Worm (Caenorhabditis elegans) whole organism, late embryonic: ENCODE results near the gene srh-46.

Experiments used
- C38D4.7 ChIP-seq: fragments of 200-800 bp; sonication (Bioruptor generic); optimal IDR thresholded peaks from 2 replicates; lab custom pipeline; 2018; ENCODE audit warnings: mild to moderate bottlenecking, missing genetic modification characterization, moderate library complexity, missing compliant biosample characterization
- K02D7.2 ChIP-seq: sonication (generic microtip); optimal IDR thresholded peaks from 2 replicates; lab custom pipeline; 2017; ENCODE audit warnings: mild to moderate bottlenecking, missing genetic modification characterization, missing compliant biosample characterization
- K09A11.1 ChIP-seq: sonication (generic microtip); optimal IDR thresholded peaks from 2 replicates; lab custom pipeline; 2017; ENCODE audit warnings: antibody characterized with exemption, mild to moderate bottlenecking, missing genetic modification characterization, missing compliant biosample characterization; ENCODE audit not compliant: insufficient read depth
- ceh-14 ChIP-seq: sonication (generic microtip); optimal IDR thresholded peaks from 2 replicates; lab custom pipeline; 2016; ENCODE audit warnings: missing genotype, missing genetic modification characterization, missing compliant biosample characterization
- ceh-19 ChIP-seq: fragments of 200-800 bp; sonication (Bioruptor generic); optimal IDR thresholded peaks from 2 replicates; lab custom pipeline; 2018; ENCODE audit warnings: mild to moderate bottlenecking, missing genetic modification characterization, missing compliant biosample characterization
- ceh-2 ChIP-seq: sonication (generic microtip); optimal IDR thresholded peaks from 2 replicates; lab custom pipeline; 2016; ENCODE audit warnings: missing genotype, missing genetic modification characterization, missing compliant biosample characterization
- ceh-22 ChIP-seq: sonication (generic microtip); optimal IDR thresholded peaks from 2 replicates; lab custom pipeline; 2017; ENCODE audit warnings: missing biosample characterization, missing genetic modification characterization
- ceh-30 ChIP-seq: fragments of 150-350 bp; optimal IDR thresholded peaks from 2 replicates; lab custom pipeline; 2014; ENCODE audit warnings: missing biosample characterization, missing genetic modification characterization
- ceh-34 ChIP-seq: sonication (generic microtip); optimal IDR thresholded peaks from 2 replicates; lab custom pipeline; 2016; ENCODE audit warnings: mild to moderate bottlenecking, missing genetic modification characterization, missing compliant biosample characterization
- ceh-48 ChIP-seq: sonication (generic microtip); optimal IDR thresholded peaks from 2 replicates; lab custom pipeline; 2016; ENCODE audit warnings: missing genetic modification characterization, inconsistent platforms, missing compliant biosample characterization
- ceh-6 ChIP-seq: fragments of 200-800 bp; sonication (Bioruptor generic); optimal IDR thresholded peaks from 2 replicates; lab custom pipeline; 2018; ENCODE audit warnings: mild to moderate bottlenecking, missing genetic modification characterization, missing compliant biosample characterization
- ceh-9 ChIP-seq: sonication (generic microtip); optimal IDR thresholded peaks from 2 replicates; lab custom pipeline; 2016; ENCODE audit warnings: mild to moderate bottlenecking, missing genetic modification characterization, inconsistent platforms, missing compliant biosample characterization
- che-1 ChIP-seq: sonication (generic microtip); optimal IDR thresholded peaks from 2 replicates; lab custom pipeline; 2016; ENCODE audit warnings: mild to moderate bottlenecking, missing genetic modification characterization, missing compliant biosample characterization
- dmd-4 ChIP-seq: sonication (generic microtip); optimal IDR thresholded peaks from 2 replicates; lab custom pipeline; 2016; ENCODE audit warnings: borderline replicate concordance, missing genetic modification characterization, missing compliant biosample characterization
- elt-2 ChIP-seq: sonication (generic microtip); optimal IDR thresholded peaks from 2 replicates; lab custom pipeline; 2016; ENCODE audit warnings: missing genetic modification reagents, missing genetic modification characterization, missing compliant biosample characterization
- ets-4 ChIP-seq: sonication (generic microtip); optimal IDR thresholded peaks from 2 replicates; lab custom pipeline; 2016; ENCODE audit warnings: missing genetic modification characterization, missing compliant biosample characterization
- eyg-1 ChIP-seq: sonication (generic microtip); optimal IDR thresholded peaks from 2 replicates; lab custom pipeline; 2016; ENCODE audit warnings: missing genotype, missing genetic modification characterization, missing compliant biosample characterization
- hlh-13 ChIP-seq: fragments of 200-800 bp; sonication (Bioruptor generic); optimal IDR thresholded peaks from 2 replicates; lab custom pipeline; 2018; ENCODE audit warnings: mild to moderate bottlenecking, missing genetic modification characterization, missing compliant biosample characterization
- hlh-30 ChIP-seq: sonication (generic microtip); optimal IDR thresholded peaks from 2 replicates; lab custom pipeline; 2017; ENCODE audit warnings: antibody characterized with exemption, missing genetic modification characterization, missing compliant biosample characterization; ENCODE audit not compliant: insufficient read depth
- hlh-8 ChIP-seq: sonication (generic microtip); optimal IDR thresholded peaks from 2 replicates; lab custom pipeline; 2016; ENCODE audit warnings: missing genotype, missing genetic modification characterization, missing compliant biosample characterization
- lim-6 ChIP-seq: sonication (generic microtip); optimal IDR thresholded peaks from 2 replicates; lab custom pipeline; 2016; ENCODE audit warnings: missing genetic modification characterization, missing compliant biosample characterization
- lin-11 ChIP-seq: fragments of 200-800 bp; sonication (Bioruptor generic); optimal IDR thresholded peaks from 2 replicates; lab custom pipeline; 2018; ENCODE audit warnings: mild to moderate bottlenecking, missing genetic modification characterization, missing compliant biosample characterization
- nfya-1 ChIP-seq: sonication (generic microtip); optimal IDR thresholded peaks from 2 replicates; lab custom pipeline; 2017; ENCODE audit warnings: missing genetic modification characterization, mild to moderate bottlenecking, missing compliant biosample characterization, antibody characterized with exemption, moderate library complexity
- nhr-232 ChIP-seq: sonication (generic microtip); optimal IDR thresholded peaks from 2 replicates; lab custom pipeline; 2016; ENCODE audit warnings: missing genetic modification characterization, missing compliant biosample characterization
- pat-9 ChIP-seq: fragments of 200-800 bp; sonication (Bioruptor generic); optimal IDR thresholded peaks from 2 replicates; lab custom pipeline; 2018; ENCODE audit warnings: mild to moderate bottlenecking, missing genetic modification characterization, moderate library complexity, missing compliant biosample characterization
- pax-1 ChIP-seq: fragments of 150-350 bp; optimal IDR thresholded peaks from 2 replicates; lab custom pipeline; 2014; ENCODE audit warnings: missing biosample characterization, missing genetic modification characterization
- pha-2 ChIP-seq: sonication (generic microtip); optimal IDR thresholded peaks from 2 replicates; lab custom pipeline; 2017; ENCODE audit warnings: mild to moderate bottlenecking, missing genetic modification characterization, missing compliant biosample characterization
- pqm-1 ChIP-seq: sonication (generic microtip); optimal IDR thresholded peaks from 2 replicates; lab custom pipeline; 2016; ENCODE audit warnings: missing genetic modification characterization, missing compliant biosample characterization
- rnt-1 ChIP-seq: sonication (generic microtip); optimal IDR thresholded peaks from 2 replicates; lab custom pipeline; 2016; ENCODE audit warnings: missing genetic modification characterization, missing compliant biosample characterization
- sox-4 ChIP-seq: sonication (generic microtip); optimal IDR thresholded peaks from 2 replicates; lab custom pipeline; 2017; ENCODE audit warnings: mild to moderate bottlenecking, missing genetic modification characterization, inconsistent platforms, missing compliant biosample characterization
- tbx-2 ChIP-seq: sonication (generic microtip); optimal IDR thresholded peaks from 2 replicates; lab custom pipeline; 2016; ENCODE audit warnings: missing genetic modification characterization, missing compliant biosample characterization
- ttx-3 ChIP-seq: sonication (generic microtip); optimal IDR thresholded peaks from 2 replicates; lab custom pipeline; 2016; ENCODE audit warnings: missing genetic modification reagents, missing genetic modification characterization, missing compliant biosample characterization
- unc-42 ChIP-seq: sonication (generic microtip); optimal IDR thresholded peaks from 2 replicates; lab custom pipeline; 2016; ENCODE audit warnings: missing genotype, missing genetic modification characterization, missing compliant biosample characterization
- unc-55 ChIP-seq: sonication (generic microtip); optimal IDR thresholded peaks from 2 replicates; lab custom pipeline; 2017; ENCODE audit warnings: missing biosample characterization, missing genetic modification reagents, missing genetic modification characterization
- unc-86 ChIP-seq: sonication (generic microtip); optimal IDR thresholded peaks from 2 replicates; lab custom pipeline; 2016; ENCODE audit warnings: missing genetic modification characterization, missing compliant biosample characterization

The srh-46 gene

DNA sequence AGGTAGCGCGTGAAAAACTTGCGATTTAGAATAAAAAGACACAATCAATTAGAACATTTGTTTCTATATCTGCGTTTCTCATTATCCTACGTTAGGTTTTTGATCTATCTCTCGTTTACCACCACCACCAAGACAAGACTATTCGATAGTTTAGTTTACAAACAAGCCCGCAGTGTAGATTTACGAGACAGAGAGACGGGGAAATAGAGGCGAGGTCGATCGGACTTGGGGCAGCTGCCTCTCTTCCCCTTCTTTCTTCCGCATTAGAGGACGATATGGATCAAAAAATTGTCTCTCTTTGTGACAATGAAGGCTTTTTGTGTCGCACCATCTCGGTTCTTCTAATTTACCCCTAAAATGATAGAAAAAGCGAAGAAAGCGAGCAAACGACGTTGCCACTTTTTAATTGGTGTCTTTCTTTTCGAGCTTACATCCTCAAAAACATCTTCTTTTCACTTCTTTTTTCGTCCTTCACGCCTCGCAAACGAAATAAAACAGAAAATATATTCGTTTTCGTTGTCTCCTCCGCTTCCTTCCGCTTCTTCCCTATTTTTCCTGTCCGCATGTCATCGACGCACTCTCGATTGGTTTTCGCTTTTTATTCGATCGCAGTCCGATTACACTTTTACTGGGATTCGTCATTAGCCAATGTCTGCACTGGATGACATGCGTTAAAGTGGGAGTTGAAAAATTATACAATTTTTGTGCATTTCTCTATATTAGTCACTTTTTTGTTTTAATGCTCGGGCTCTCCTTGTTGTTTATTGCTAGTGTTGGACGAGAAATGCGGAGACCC lies 21.1 kb downstream of the srh-46 start:
- TF ChIP-seq ttx-3 (tag; lab: Kevin White, UChicago) = no peak
- TF ChIP-seq hlh-30 (tag; lab: Kevin White, UChicago) = no peak
- TF ChIP-seq unc-42 (tag; lab: Kevin White, UChicago) = peak; percentile 37
- TF ChIP-seq nfya-1 (tag; lab: Kevin White, UChicago) = peak; percentile 28
- TF ChIP-seq unc-55 = peak; percentile 67
- no peak for TF ChIP-seq ets-4 (tag; lab: Kevin White, UChicago)

DNA sequence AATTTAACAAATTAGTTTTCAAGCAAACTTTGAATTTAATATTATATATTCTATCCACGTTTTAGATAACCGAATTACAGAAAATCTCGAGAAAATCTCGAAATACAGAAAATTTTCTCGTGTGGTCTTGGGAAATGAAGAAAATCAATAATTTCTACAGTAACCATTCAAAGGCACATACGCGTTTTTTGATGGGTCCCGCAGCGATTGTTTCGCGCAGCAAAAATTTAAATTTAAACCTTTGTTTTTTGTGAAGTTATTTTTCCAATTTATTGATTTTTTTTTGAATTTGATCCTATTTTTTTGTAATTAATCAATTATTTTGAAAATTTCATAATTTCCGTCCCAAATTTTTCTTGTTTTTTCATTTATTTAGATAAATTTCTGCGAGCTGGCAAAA lies 23.1 kb downstream of the srh-46 start:
- TF ChIP-seq K02D7.2 (no peak), che-1 (no peak), lim-6 (tag; lab: Kevin White, UChicago) (no peak), ceh-48 (tag; lab: Kevin White, UChicago) (peak; percentile 13), ceh-2 (tag; lab: Kevin White, UChicago) (no peak), tbx-2 (no peak), hlh-13 (GFP tag; lab: Kevin White, UChicago) (no peak), eyg-1 (tag; lab: Kevin White, UChicago) (no peak)

DNA sequence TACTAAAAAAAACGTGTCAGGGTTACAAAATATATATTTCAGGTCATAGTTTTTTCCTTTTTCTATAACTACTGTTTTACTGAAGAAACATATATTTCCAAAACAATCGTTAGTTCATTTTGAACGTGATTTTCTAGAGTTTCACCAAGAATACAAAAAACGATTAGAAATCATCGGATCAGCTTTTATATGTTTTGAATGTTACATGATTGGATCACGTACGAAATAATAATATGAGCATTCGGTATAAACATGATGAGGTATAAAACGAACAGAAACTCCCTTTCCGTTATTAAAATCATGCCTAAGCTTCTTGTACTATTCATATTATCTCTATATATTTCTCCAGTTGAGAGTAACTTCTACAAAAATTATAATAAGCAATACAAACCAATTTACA lies 29.8 kb downstream of the srh-46 start, which contains the start of gene clec-223:
clec-223 (plus strand) TSS at position 301 of the 400 bp plus-strand sequence.
- TF ChIP-seq sox-4 = no peak
- TF ChIP-seq elt-2 (tag; lab: Kevin White, UChicago) = no peak
- TF ChIP-seq ceh-19 (GFP tag; lab: Kevin White, UChicago) = no peak
- TF ChIP-seq hlh-30 (tag; lab: Kevin White, UChicago) = no peak
- TF ChIP-seq unc-42 (tag; lab: Kevin White, UChicago) = no peak
- no peak for TF ChIP-seq pqm-1
- TF ChIP-seq pax-1 (tag; lab: Kevin White, UChicago) = no peak
- TF ChIP-seq hlh-8 = no peak
- TF ChIP-seq unc-86 = no peak
- TF ChIP-seq C38D4.7 = no peak
- TF ChIP-seq ceh-30 = no peak

DNA sequence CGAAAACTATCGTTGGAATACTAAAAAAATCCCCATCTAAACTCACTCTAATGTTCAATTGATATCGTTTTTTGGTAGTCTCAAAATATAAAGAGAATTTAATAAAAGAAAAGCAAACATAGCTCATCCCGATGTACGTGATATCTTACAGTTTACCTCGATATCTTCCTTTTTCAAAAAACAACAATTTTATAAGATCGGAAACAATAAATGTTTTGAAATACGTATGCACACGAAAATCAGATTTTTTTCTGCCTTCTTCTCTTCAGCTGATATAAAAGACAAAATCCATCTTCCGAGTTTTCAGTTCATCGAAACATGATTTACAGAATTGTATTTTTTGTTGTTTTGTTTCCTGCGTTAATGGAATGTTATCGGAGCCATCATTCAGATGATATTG lies 31.6 kb downstream of the srh-46 start, which contains the start of gene clec-222:
clec-222 (plus strand) TSS at position 301 of the 400 bp plus-strand sequence.
- TF ChIP-seq che-1 = no peak
- TF ChIP-seq dmd-4 (tag; lab: Kevin White, UChicago) = no peak
- no peak for TF ChIP-seq pqm-1
- no peak for TF ChIP-seq ceh-22 (tag; lab: Kevin White, UChicago)
- no peak for TF ChIP-seq C38D4.7
- TF ChIP-seq ceh-6 = no peak
- no peak for TF ChIP-seq ceh-9
- TF ChIP-seq lin-11 = no peak
- no peak for TF ChIP-seq pha-2 (tag; lab: Kevin White, UChicago)
- TF ChIP-seq ceh-34 (tag; lab: Kevin White, UChicago) = no peak

DNA sequence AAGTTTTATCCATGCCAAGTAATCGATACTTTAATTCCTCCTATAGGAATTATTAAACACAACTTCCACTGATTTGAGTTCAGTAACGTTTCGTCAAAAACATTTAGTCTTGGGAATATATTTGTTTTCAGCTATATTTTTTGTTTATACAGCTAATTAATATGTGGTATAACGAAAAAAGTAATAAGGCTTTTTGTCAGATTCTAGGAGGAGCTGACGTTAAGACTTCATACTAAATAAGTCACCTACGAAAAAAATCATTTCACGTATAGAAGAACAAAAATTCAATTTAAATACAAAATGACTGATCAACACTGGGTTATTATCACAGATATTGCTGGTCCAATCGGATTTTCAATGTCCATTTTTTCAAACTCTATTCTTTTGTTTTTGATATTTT lies 33.9 kb downstream of the srh-46 start, which contains the start of gene str-115:
str-115 (plus strand) TSS at position 301 of the 400 bp plus-strand sequence.
- TF ChIP-seq pat-9 (tag; lab: Kevin White, UChicago) (no peak), K02D7.2 (no peak), ceh-19 (GFP tag; lab: Kevin White, UChicago) (no peak), K09A11.1 (tag; lab: Kevin White, UChicago) (no peak), rnt-1 (tag; lab: Kevin White, UChicago) (no peak), ceh-30 (no peak), ceh-14 (no peak), nhr-232 (tag; lab: Kevin White, UChicago) (no peak), hlh-13 (GFP tag; lab: Kevin White, UChicago) (no peak)
